Fruit fly (Drosophila melanogaster) Kc167 (cell line): ENCODE data around the gene Or33b.

Experiments used
- Sin3A ChIP-seq: fragments of >200 bp; optimal IDR thresholded peaks from 2 replicates; lab custom pipeline; 2018; ENCODE audit warnings: missing external identifiers
- h ChIP-seq: fragments of >200 bp; optimal IDR thresholded peaks from 3 replicates; lab custom pipeline; 2018; ENCODE audit warnings: missing external identifiers

- no peak for TF ChIP-seq Sin3A (lab: Kevin White, UChicago)
- TF ChIP-seq h (lab: Kevin White, UChicago) = no peak
These were observed 34.9 kb downstream of the Or33b start for dm6 chr2L:11970853-11971397.
